Worm (Caenorhabditis elegans): ENCODE data around the gene tbh-1.

The tbh-1 gene

ce11 chrX:15469957-15470548 lies 34.6 kb downstream of the tbh-1 start:
- TF ChIP-seq nhr-11 (tag; optimal IDR thresholded peaks at IDR 0.05): no peak
- peak; percentile 68 for TF ChIP-seq nhr-85 (tag)
- TF ChIP-seq ztf-11 (tag; optimal IDR thresholded peaks at IDR 0.05): no peak

ce11 chrX:15468657-15469056 lies 36.0 kb downstream of the tbh-1 start:
- TF ChIP-seq ces-1 (GFP tag; optimal IDR thresholded peaks at IDR 0.05): no peak
- peak; percentile 24 for TF ChIP-seq snpc-4 (tag; optimal IDR thresholded peaks at IDR 0.05)

ce11 chrX:15466032-15466431 lies 38.7 kb downstream of the tbh-1 start, which contains the start of gene sprr-1:
Gene sprr-1 (plus strand): TSS chrX:15466300.
- TF ChIP-seq lin-39 (tag; optimal IDR thresholded peaks at IDR 0.05) (no peak), hlh-17 (GFP tag; optimal IDR thresholded peaks at IDR 0.05; ENCODE audit: borderline replicate concordance) (no peak), nhr-19 (GFP tag; conservative IDR thresholded peaks at IDR 0.05) (no peak), ztf-11 (tag; optimal IDR thresholded peaks at IDR 0.05) (no peak)

- TF ChIP-seq aha-1 (tag; optimal IDR thresholded peaks at IDR 0.05) (no peak), C16A3.4 (tag; optimal IDR thresholded peaks at IDR 0.05) (no peak), fkh-4 (tag; optimal IDR thresholded peaks at IDR 0.05; ENCODE audit: borderline replicate concordance) (no peak), fkh-8 (tag; optimal IDR thresholded peaks at IDR 0.05) (no peak), irx-1 (tag; optimal IDR thresholded peaks at IDR 0.05) (no peak), hlh-4 (tag; optimal IDR thresholded peaks at IDR 0.05) (no peak), hpl-2 (GFP tag; optimal IDR thresholded peaks at IDR 0.05) (no peak), jun-1 (tag; optimal IDR thresholded peaks at IDR 0.05) (no peak), sox-4 (tag; optimal IDR thresholded peaks at IDR 0.05) (no peak), efl-1 (optimal IDR thresholded peaks at IDR 0.05) (no peak), efl-1 (GFP tag; optimal IDR thresholded peaks at IDR 0.05 in 1 of 2) (no peak), efl-3 (GFP tag; optimal IDR thresholded peaks at IDR 0.05) (no peak), nhr-71 (tag; optimal IDR thresholded peaks at IDR 0.05) (no peak), ceh-63 (GFP tag; optimal IDR thresholded peaks at IDR 0.05) (no peak), isw-1 (GFP tag; IDR thresholded peaks at IDR 0.05) (no peak), ces-1 (GFP tag; optimal IDR thresholded peaks at IDR 0.05) (no peak)
Observed at ce11 chrX:15465050-15465449, 39.6 kb downstream of the tbh-1 start.

Data from whole organism, L1 larva.